Fruit fly (Drosophila melanogaster): Measurements from ENCODE around the gene RecQ5.

RecQ5 gene

DNA sequence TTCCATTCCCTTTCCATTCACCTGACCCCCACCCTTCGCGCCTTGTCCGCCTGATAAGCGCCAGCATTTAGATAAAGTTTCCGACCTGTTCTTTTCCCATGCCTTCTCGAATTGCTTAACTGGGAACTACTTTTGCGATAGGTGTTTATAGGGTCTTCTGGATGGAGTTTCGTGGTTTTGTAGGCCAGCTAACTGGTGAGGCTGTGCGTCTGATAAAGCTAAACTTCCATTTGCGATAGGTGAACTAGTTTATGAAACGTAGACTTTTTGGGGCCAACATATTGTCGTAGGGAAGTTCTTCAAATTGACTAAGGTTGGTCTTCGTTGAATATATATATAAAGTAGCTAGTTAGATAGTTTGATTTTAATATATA, 3.7 kb upstream of the RecQ5 start:
- TF ChIP-seq CG17801 (GFP tag; optimal IDR thresholded peaks at IDR 0.05; ENCODE audit: partially characterized antibody) = no peak

DNA sequence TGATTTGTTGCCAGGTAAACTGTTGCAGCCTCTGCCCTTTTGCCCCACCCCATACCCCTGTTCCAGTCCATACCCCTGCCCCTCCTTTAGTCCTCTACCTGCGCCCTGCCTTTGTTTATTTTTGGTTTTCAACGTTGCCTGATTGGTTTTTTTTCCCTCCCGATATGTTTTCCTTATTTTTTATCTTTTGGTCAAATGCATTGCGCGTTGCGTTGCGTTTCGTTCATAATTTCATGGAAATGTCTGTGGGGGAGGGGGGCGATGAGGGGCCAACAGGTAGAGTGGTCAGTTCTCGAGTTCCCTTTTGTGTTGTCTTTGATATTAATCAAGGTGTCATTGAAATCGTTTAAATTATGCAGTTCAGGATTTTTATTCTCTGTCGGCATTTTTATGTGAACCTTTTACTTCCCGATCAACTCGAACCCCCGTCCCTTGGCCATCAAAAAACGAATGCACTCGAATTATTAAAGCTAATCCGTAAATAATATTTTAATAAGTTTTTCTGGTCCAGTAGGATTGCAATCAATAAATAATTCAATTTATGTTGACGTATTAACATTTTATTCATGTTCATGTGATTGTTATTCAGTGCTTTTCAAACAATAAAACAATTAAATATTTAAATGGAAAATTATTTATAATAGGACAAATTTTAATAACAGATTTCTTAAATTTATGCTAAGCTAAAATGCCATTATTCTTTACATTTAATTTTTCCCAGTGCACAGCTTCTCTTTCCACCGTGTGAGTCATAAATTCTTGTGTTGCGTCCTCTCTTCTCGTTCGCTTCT, 3.1 kb upstream of the RecQ5 start:
- no peak for TF ChIP-seq CG17801 (GFP tag; optimal IDR thresholded peaks at IDR 0.05; ENCODE audit: partially characterized antibody)

DNA sequence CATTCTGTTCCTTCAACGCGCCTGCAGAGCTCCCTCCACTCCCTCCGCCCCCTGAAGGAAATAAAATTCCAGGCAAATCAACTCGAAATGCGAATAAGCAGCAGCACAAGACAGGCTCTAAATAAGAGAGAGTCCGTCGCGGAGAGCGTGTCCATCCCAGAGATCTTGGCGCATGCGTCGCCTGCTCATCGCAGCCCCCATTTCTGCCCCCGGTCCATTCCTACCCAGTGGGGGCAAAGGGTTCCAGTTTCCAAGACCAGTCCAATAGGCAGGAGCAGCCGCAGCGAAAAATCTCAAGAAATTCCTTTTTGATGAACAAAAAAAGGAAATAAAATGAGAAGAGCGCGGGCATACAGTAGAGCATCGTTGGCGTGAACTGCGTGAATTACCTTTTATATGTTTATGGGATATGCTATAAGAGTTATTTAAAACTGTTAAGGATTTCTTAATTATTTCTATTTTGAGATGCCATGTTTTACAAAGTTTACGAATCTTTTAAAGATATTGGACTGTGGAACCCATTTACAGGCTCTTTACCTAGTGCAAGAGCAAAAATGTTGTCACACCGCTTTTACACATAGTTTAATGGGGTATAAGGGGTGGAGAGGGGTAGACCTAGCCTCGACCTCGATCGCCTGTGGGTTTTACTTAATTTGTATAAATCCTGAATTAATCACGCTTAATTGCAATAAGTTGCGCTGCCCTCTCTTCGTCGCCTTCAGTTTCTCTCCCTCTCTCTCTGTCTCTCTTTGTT, 2.3 kb upstream of the RecQ5 start:
- TF ChIP-seq CG17801 (GFP tag; optimal IDR thresholded peaks at IDR 0.05; ENCODE audit: partially characterized antibody) = no peak

DNA sequence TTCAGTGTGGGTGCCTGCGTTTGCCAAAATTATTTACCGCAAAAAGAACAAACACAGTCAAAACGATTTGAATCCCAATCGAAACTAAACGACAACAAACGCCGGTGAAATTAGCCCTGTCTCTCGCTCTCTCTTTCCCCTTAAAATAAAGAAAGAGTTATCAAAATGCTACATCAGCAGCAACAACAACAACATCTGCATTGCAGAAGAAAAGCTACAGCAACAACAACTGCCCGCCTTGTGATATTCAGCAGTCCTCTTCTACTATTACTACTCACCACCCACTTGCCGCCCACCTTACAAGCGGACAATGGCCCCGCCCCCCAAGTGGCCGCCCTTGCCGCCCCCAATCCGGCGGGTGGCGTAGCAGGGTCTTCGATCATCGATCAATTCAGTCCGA, 1.0 kb upstream of the RecQ5 start:
- no peak for TF ChIP-seq CG17801 (GFP tag; optimal IDR thresholded peaks at IDR 0.05; ENCODE audit: partially characterized antibody)

DNA sequence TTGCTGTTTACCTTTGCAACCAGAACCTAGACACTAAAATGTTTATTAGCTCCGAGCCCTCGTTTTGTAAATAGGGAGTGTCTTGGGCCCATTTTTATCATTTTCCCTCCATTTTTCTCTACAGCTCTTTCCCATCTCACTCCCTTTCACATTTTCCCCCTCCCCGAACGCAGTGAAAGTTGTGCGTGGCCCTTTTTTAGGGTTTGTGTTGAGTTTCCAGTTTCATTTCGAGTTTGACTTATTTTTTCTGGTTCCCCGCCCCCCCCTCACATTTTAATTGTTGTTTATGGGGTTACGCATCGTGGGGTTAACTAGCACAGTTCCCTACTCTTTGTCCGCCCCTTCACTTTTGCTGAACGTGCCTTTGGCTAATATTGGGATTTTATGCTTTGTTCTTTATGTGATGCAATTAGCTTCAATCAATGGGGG, 6.3 kb downstream of the RecQ5 start:
- TF ChIP-seq CG17801 (GFP tag; optimal IDR thresholded peaks at IDR 0.05; ENCODE audit: partially characterized antibody) = no peak

DNA sequence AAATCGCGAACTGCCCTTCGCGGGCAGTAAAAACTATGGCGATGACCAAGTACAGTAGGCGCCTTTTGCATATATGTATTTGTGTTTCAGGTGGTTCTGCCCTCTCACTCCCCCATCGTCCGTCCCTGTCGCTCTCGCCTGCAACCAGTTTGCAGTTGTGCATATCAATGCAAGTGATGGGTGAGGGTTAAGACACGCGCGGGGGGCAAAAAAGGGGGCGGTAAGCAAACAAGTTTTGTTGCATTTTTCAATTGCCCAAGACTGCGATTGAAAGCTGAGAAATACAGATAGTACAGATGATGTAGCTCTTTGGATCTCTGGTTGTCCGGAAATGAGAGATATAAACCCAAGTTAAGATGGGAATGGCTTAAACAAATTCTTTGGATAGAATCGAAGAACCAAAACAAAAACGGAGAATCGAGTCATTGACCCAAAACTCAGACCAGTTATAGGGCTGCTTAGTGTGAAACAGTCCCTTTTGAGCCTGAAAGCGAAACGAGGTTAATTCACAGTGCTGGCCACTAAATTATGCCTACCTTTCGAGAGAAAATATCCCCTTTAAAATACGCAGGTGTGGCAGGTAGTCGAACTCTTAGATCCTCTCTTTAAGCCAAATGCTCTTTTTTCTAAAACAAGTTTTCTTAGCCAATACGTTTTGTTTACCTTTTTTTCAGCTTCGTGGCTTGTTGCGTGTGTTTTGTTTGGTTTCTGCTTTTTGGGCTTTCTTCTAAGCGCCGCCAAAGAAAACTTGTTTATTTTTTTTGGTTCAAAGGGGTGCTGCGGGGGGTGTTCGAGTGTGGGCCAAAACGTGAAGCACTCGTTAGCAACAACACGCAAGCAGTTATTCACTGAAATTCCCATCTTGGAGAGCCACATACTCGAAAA, 7.2 kb downstream of the RecQ5 start:
- no peak for TF ChIP-seq CG17801 (GFP tag; optimal IDR thresholded peaks at IDR 0.05; ENCODE audit: partially characterized antibody)

DNA sequence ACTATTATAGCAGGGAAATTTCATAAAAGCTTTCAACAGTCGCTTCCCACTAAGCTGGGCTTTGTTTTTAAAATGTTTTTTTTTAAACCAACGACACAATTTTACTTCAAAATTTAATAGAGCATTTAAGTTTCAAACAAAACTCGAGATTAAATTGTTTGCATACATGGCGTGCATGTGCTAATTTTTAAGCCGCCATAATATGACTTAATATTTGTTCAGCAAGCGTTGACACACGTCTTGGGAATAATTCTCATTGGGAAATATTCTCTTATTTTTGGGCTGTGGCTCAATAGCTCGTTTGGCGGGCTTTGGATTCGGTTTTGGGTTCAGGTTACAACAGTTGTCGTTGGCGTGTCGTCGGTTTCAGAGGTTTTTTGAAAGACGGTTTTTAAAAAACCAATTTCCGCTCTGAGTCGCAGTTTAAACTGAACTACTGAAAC, 9.4 kb downstream of the RecQ5 start, which contains the start of gene CG9628:
Gene CG9628, plus strand, starts transcription at position 340 of the 443 bp plus-strand sequence.
- no peak for TF ChIP-seq CG17801 (GFP tag; optimal IDR thresholded peaks at IDR 0.05; ENCODE audit: partially characterized antibody)

DNA sequence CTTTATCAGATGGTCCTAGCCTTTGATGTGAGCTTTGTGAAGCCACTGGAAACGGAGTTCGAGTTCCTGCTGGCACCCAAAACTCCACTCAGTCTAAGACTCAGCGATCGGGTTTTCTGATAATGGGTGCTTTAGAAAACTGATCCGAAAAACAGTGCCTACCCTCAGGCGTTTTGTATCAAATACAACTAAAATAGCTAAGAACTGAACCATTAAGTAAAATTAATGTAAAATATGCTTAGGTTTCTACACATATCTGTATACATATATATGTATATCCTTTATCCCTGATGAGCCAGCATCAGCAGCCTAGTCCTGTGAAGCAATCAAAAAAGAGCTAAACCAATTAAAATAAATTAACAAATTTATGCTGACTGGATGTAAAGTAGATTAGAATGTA, 10.4 kb downstream of the RecQ5 start:
- TF ChIP-seq CG17801 (GFP tag; optimal IDR thresholded peaks at IDR 0.05; ENCODE audit: partially characterized antibody) = no peak

DNA sequence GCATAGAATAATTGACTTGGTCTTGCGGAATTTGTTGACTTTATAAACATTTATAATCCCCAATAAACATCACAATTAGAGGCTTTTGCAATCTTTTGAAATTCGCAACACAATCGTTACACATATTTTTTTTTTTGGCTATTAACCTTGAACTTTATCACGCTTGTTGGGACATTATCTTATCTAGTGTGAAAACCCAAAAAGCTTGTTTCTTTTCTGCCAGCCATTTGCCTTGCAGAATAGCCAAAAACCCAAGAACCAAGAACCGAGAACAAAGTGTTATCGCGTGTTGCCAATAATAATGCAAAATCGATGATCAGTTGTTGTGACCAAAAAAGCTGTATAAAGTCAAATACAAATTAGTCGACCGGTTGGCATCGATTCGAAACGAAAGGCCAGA, 12.9 kb downstream of the RecQ5 start:
- TF ChIP-seq CG17801 (GFP tag; optimal IDR thresholded peaks at IDR 0.05; ENCODE audit: partially characterized antibody) = no peak

DNA sequence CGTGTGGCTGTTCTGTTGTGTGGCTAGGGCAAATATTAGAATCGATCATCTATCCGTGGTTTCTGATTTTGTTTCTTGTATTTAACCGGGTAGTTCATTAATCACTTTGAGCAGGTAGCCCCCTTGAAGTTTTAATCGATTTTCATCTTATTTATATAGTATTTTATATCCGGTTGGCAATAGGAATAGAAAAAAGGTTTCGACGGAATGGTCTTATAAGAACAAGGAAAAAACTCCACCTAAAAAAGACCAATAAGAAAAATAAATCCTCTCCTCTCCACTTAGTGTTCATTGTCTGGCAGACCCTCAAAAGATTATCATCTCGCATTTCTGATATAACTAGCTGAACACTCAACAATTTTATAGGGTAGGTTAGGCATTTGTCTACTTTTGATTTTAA, 13.5 kb downstream of the RecQ5 start:
- TF ChIP-seq CG17801 (GFP tag; optimal IDR thresholded peaks at IDR 0.05; ENCODE audit: partially characterized antibody) = no peak

DNA sequence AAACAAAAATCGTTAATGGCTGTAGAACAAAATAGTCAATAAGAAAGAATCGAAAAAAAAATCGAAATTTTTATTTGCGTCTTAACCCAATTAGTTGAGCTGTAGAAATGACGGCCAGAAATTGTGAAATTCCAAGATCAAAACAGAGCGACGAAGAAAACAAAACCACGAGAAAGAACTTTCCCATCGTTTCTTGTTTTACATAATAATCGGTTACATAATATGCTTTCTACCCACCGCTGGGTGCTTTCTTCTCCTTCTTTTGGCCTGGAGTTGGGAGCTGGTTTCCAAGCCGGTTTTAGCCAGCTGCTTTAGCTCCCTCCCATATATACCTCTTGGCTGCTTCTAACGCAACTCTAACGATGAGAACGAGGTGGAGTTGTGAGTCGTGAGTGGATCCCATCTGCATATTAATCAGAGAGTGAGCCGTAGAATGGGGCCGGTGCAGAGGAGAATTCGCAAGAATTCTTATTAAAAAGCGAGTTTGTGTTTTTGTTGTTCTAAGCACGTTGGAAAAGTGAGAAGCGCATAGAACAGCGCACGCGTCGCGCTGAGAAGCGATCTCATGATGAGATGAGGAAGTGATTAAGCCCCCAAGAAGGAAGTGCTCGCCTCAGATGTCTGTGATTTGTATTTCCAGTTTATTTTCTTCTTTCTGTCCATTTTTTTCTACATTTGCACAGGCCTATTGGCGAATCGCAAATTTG, 14.2 kb downstream of the RecQ5 start:
- no peak for TF ChIP-seq CG17801 (GFP tag; optimal IDR thresholded peaks at IDR 0.05; ENCODE audit: partially characterized antibody)

DNA sequence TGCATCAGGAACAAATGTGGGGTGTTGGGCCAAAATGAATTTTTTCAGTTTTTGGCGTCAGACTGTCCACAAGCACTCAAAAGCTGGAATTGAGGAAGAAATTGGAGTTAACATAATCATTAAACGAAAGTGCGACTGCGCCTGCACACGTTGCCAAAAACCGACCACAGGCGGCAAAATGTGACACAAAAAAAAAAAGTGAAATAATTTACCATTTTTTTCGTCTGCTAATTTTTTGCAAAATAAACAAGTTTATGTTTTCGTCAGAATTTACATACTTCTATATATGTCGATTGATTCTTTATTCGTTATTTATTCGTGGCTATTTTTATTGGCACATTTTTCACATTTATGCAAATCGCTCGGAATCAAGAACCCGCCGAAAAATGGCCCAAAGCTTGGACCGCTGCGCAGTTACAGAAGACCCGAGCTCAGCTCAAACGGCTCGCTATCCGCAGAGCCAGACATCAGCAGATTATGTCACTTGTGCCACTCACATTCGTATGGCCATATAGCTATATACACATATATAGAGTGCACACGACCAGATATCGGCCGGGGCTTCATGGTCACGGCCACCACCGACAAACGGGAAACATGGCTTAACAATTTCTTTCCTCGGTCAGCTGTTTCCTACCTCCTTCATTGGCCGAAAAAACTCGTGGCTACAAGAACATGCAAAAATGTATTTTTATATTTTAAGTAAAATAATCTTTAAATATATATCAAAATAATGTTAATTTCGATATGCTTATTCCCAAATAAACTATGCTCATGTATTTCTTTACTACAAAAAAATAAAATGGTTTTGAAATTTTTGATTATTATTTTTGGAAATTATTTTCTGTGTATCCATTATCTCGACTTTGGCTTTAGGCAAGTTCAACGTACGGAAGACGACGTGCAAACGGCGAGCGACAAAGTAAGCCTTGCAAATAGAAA, 15.5 kb downstream of the RecQ5 start:
- TF ChIP-seq CG17801 (GFP tag; optimal IDR thresholded peaks at IDR 0.05; ENCODE audit: partially characterized antibody) = no peak

DNA sequence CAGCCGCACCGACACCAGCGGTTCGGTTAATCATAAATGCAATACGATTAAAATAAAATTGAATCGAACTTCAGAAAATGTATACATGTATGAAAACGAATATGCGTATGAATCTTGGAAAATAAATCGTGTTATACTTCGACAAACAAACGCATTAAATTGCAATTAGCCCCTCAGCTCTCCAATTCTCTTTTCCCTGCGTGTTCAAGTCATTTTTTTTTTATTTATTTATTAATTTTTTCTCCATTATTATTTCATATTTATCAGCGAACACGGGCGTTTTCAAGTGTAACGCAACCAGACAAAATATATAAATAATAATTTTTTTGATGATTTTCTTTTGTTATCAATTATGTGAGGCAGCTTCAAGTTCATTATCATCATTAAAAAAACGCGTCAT, 16.7 kb downstream of the RecQ5 start:
- no peak for TF ChIP-seq CG17801 (GFP tag; optimal IDR thresholded peaks at IDR 0.05; ENCODE audit: partially characterized antibody)
